Worm (Caenorhabditis elegans) whole organism, L2 larva: Measurements from ENCODE around the gene metl-9.

Source experiments
- C34F6.9 ChIP-seq: fragments of 150-350 bp; optimal IDR thresholded peaks from 2 replicates; lab custom pipeline; 2014; ENCODE audit warnings: missing biosample characterization, missing genetic modification characterization
- F13H6.1 ChIP-seq: sonication (generic microtip); optimal IDR thresholded peaks from 2 replicates; lab custom pipeline; 2016; ENCODE audit warnings: missing genetic modification characterization, missing compliant biosample characterization
- Y55F3AM.14 ChIP-seq: fragments of 200-800 bp; sonication (Bioruptor generic); optimal IDR thresholded peaks from 2 replicates; lab custom pipeline; 2018; ENCODE audit warnings: mild to moderate bottlenecking, missing genetic modification characterization, missing compliant biosample characterization
- aly-2 ChIP-seq: fragments of 150-350 bp; optimal IDR thresholded peaks from 2 replicates; lab custom pipeline; 2014; ENCODE audit warnings: missing biosample characterization, missing genetic modification characterization
- ama-1 ChIP-seq: fragments of 150-350 bp; optimal IDR thresholded peaks from 2 replicates; lab custom pipeline; 2018; ENCODE audit warnings: inconsistent platforms
- blmp-1 ChIP-seq: sonication (generic microtip); optimal IDR thresholded peaks from 2 replicates; lab custom pipeline; 2017; ENCODE audit warnings: missing genetic modification characterization, mild to moderate bottlenecking, missing compliant biosample characterization, antibody characterized with exemption, moderate library complexity; ENCODE audit not compliant: insufficient read depth
- ceh-16 ChIP-seq: fragments of 150-350 bp; optimal IDR thresholded peaks from 2 replicates; lab custom pipeline; 2014; ENCODE audit warnings: missing biosample characterization, missing genetic modification characterization
- crh-2 ChIP-seq: sonication (generic microtip); optimal IDR thresholded peaks from 2 replicates; lab custom pipeline; 2017; ENCODE audit warnings: missing biosample characterization, missing genetic modification characterization
- egl-27 ChIP-seq: sonication (generic microtip); optimal IDR thresholded peaks from 3 replicates; lab custom pipeline; 2017; ENCODE audit warnings: missing biosample characterization, missing genetic modification reagents, missing genetic modification characterization
- elt-1 ChIP-seq: fragments of 150-350 bp; optimal IDR thresholded peaks from 2 replicates; lab custom pipeline; 2014; ENCODE audit warnings: missing biosample characterization, missing genetic modification characterization
- elt-3 ChIP-seq: sonication (generic microtip); optimal IDR thresholded peaks from 2 replicates; lab custom pipeline; 2017; ENCODE audit warnings: missing biosample characterization, missing genetic modification characterization
- lin-13 ChIP-seq: fragments of 150-350 bp; optimal IDR thresholded peaks from 2 replicates; lab custom pipeline; 2014; ENCODE audit warnings: missing biosample characterization, missing genetic modification reagents, missing genetic modification characterization
- lin-39 ChIP-seq: fragments of 150-350 bp; optimal IDR thresholded peaks from 2 replicates; lab custom pipeline; 2014; ENCODE audit warnings: missing biosample characterization, missing genetic modification reagents, missing genetic modification characterization
- mab-5 ChIP-seq: fragments of 150-350 bp; optimal IDR thresholded peaks from 2 replicates; lab custom pipeline; 2014; ENCODE audit warnings: missing biosample characterization, missing genetic modification characterization
- mdl-1 ChIP-seq, 2 experiments: fragments of 150-350 bp in 1 of 2; sonication (generic microtip) in 1 of 2; optimal IDR thresholded peaks; 2 replicates each; lab custom pipeline; 2017; ENCODE audit warnings: missing biosample characterization in 2 of 2, missing genetic modification characterization in 2 of 2
- nhr-12 ChIP-seq: fragments of 150-350 bp; optimal IDR thresholded peaks from 2 replicates; lab custom pipeline; 2014; ENCODE audit warnings: missing biosample characterization, missing genetic modification characterization
- nhr-129 ChIP-seq: fragments of 150-350 bp; optimal IDR thresholded peaks from 2 replicates; lab custom pipeline; 2014; ENCODE audit warnings: missing biosample characterization, missing genetic modification characterization
- nhr-237 ChIP-seq: fragments of 150-350 bp; optimal IDR thresholded peaks from 2 replicates; lab custom pipeline; 2014; ENCODE audit warnings: missing biosample characterization, missing genetic modification characterization
- nhr-77 ChIP-seq: fragments of 150-350 bp; optimal IDR thresholded peaks from 2 replicates; lab custom pipeline; 2014; ENCODE audit warnings: missing biosample characterization, missing genetic modification characterization
- peb-1 ChIP-seq: fragments of 150-350 bp; optimal IDR thresholded peaks from 2 replicates; lab custom pipeline; 2014; ENCODE audit warnings: missing biosample characterization, missing genetic modification characterization
- skn-1 ChIP-seq: sonication (generic microtip); optimal IDR thresholded peaks from 2 replicates; lab custom pipeline; 2017; ENCODE audit warnings: missing biosample characterization, missing genetic modification characterization
- sma-3 ChIP-seq: sonication (generic microtip); optimal IDR thresholded peaks from 2 replicates; lab custom pipeline; 2016; ENCODE audit warnings: missing genetic modification reagents, missing genetic modification characterization, missing compliant biosample characterization
- sma-9 ChIP-seq, 2 experiments: fragments of 150-350 bp in 1 of 2; sonication (generic microtip) in 1 of 2; optimal IDR thresholded peaks; 2 replicates each; lab custom pipeline; 2014 to 2016; ENCODE audit warnings: missing genetic modification characterization in 2 of 2, mild to moderate bottlenecking in 1 of 2, missing biosample characterization in 1 of 2, missing compliant biosample characterization in 1 of 2, missing genetic modification reagents in 1 of 2, moderate library complexity in 1 of 2
- unc-55 ChIP-seq: fragments of 150-350 bp; sonication (generic microtip); optimal IDR thresholded peaks from 3 replicates; lab custom pipeline; 2014; ENCODE audit warnings: missing biosample characterization, missing genetic modification reagents, missing genetic modification characterization
- unc-62 ChIP-seq: fragments of 150-350 bp; optimal IDR thresholded peaks from 2 replicates; lab custom pipeline; 2014; ENCODE audit warnings: missing biosample characterization, missing genetic modification reagents, missing genetic modification characterization
- zag-1 ChIP-seq: fragments of 150-350 bp; optimal IDR thresholded peaks from 2 replicates; lab custom pipeline; 2014; ENCODE audit warnings: missing biosample characterization, missing genetic modification characterization
- ztf-1 ChIP-seq: fragments of 200-800 bp; sonication (Bioruptor generic); conservative IDR thresholded peaks from 2 replicates; pipeline ENCODE4 v1.3.6; 2022; ENCODE audit warnings: missing genetic modification characterization, missing compliant biosample characterization
- ztf-4 ChIP-seq: fragments of 150-350 bp; optimal IDR thresholded peaks from 2 replicates; lab custom pipeline; 2014; ENCODE audit warnings: missing biosample characterization, missing genetic modification characterization

Gene metl-9

DNA sequence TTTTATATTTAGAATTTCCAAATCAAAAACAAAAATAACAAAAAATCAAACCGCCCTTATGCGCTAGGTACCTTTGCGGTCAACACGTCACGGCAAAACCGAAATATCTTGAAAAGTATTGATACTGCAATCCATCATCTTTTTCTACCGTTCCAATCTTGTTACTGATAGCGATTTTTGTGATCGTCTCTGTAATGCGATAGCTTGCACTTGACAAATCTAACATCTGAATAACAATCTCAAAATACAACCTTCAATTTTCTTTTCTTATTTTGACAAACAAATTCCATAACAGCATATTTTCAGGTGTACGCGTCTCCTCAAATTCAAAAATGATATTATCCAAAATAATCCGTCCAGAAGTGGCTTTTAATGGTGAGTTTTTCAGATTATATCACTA is 45.0 kb downstream of the metl-9 start, which contains the start of gene tbc-7:
Gene tbc-7, plus strand, starts transcription at position 301 of the 400 bp plus-strand sequence.
- TF ChIP-seq zag-1 (tag; lab: Kevin White, UChicago) (no peak), ama-1 (lab: Kevin White, UChicago) (no peak), nhr-12 (tag; lab: Kevin White, UChicago) (no peak), unc-55 (no peak), nhr-77 (tag; lab: Kevin White, UChicago) (no peak), crh-2 (tag; lab: Kevin White, UChicago) (no peak), nhr-237 (tag; lab: Kevin White, UChicago) (no peak), lin-39 (tag; lab: Kevin White, UChicago) (no peak), peb-1 (tag; lab: Kevin White, UChicago) (no peak), egl-27 (tag; lab: Kevin White, UChicago) (no peak), ceh-16 (tag; lab: Kevin White, UChicago) (no peak), ztf-4 (no peak), Y55F3AM.14 (no peak), sma-3 (GFP tag; lab: Kevin White, UChicago) (no peak), skn-1 (no peak), unc-62 (GFP tag; lab: Kevin White, UChicago) (no peak), aly-2 (tag; lab: Kevin White, UChicago) (no peak), nhr-129 (no peak), elt-3 (no peak), mab-5 (tag; lab: Kevin White, UChicago) (no peak)

DNA sequence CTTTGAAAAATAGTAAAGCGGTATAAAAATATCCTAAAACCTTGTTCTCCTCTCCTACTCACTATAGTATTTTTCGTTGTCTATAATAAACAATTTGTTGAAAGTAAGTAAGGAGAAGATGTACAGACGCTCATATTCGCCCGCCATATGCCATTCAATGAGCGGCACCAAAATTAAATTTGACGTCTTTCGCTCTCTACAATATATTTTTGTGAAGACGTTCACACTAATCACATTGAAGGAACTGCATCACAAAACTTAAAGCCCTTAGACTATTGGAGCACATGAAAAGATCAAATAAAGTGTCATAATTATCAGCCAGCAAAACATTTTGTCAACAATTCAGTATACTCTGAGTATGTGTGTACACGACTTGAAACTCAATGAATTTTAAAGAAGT is 47.2 kb downstream of the metl-9 start:
- TF ChIP-seq skn-1, result no peak
- TF ChIP-seq F13H6.1 (tag; lab: Kevin White, UChicago), result no peak
- TF ChIP-seq aly-2 (tag; lab: Kevin White, UChicago), result no peak
- no peak for TF ChIP-seq nhr-77 (tag; lab: Kevin White, UChicago)
- TF ChIP-seq C34F6.9, result no peak
- TF ChIP-seq lin-13 (GFP tag; lab: Kevin White, UChicago), result no peak
- TF ChIP-seq ztf-4, result no peak
- TF ChIP-seq unc-62 (GFP tag; lab: Kevin White, UChicago), result no peak
- no peak for TF ChIP-seq blmp-1 (tag; lab: Kevin White, UChicago)
- no peak for TF ChIP-seq ztf-1 (GFP tag; lab: Robert Waterston, UW)
- TF ChIP-seq mab-5 (tag; lab: Kevin White, UChicago), result no peak
- TF ChIP-seq lin-39 (tag; lab: Kevin White, UChicago), result no peak
- TF ChIP-seq mdl-1 (tag; optimal IDR thresholded peaks at IDR 0.05; lab: Kevin White, UChicago), result no peak
- no peak for TF ChIP-seq elt-1
- TF ChIP-seq unc-55, result no peak

DNA sequence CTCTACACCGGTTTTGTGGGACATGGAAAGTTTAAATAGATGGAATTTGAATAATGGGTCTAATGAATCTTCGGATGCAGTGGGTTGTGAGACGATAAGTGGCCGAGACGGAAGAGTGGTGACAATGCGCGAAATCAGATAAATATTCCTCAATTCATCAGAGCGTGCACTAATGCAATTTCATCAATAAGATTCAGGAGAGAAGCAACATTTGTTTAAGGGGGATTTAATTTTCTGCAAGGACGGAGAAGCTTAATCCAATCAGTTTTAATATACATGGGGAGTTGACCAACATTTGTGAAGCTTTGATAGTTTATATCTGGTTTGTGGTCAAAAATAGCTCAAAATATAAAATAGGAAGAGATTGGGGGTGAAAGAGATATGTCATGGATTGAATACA is 49.5 kb downstream of the metl-9 start:
- no peak for TF ChIP-seq nhr-237 (tag; lab: Kevin White, UChicago)
- peak; percentile 20 for TF ChIP-seq sma-9 (GFP tag; optimal IDR thresholded peaks at IDR 0.05; lab: Kevin White, UChicago)
- no peak for TF ChIP-seq sma-9 (tag; optimal IDR thresholded peaks at IDR 0.05; lab: Kevin White, UChicago)
